Worm (Caenorhabditis elegans) whole organism, midembryonic: ENCODE measurements around the gene srlf-18.

Source experiments
- T22C8.4 ChIP-seq: fragments of 200-800 bp; sonication (Bioruptor generic); IDR thresholded peaks from 2 replicates; pipeline ENCODE4 v1.3.6; 2022; ENCODE audit warnings: missing genetic modification characterization, missing compliant biosample characterization
- cog-1 ChIP-seq: sonication (generic microtip); optimal IDR thresholded peaks from 2 replicates; lab custom pipeline; 2016; ENCODE audit warnings: missing genetic modification characterization, missing compliant biosample characterization
- flt-1 ChIP-seq: fragments of 200-800 bp; sonication (Bioruptor generic); IDR thresholded peaks from 2 replicates; pipeline ENCODE4 v1.3.6; 2022; ENCODE audit warnings: missing genetic modification characterization, missing compliant biosample characterization
- klf-2 ChIP-seq: fragments of 200-800 bp; sonication (Bioruptor generic); conservative IDR thresholded peaks from 2 replicates; pipeline ENCODE4 v1.3.6; 2022; ENCODE audit warnings: missing genetic modification reagents, missing genetic modification characterization, missing compliant biosample characterization
- med-1 ChIP-seq: sonication (generic microtip); optimal IDR thresholded peaks from 2 replicates; lab custom pipeline; 2017; ENCODE audit warnings: missing genetic modification characterization, mild to moderate bottlenecking, missing compliant biosample characterization, antibody characterized with exemption, missing genetic modification reagents; ENCODE audit not compliant: insufficient read depth
- ref-1 ChIP-seq: fragments of 200-800 bp; sonication (Bioruptor generic); conservative IDR thresholded peaks from 2 replicates; pipeline ENCODE4 v1.3.6; 2022; ENCODE audit warnings: missing genetic modification reagents, missing genetic modification characterization, missing compliant biosample characterization
- tab-1 ChIP-seq: fragments of 200-800 bp; sonication (Bioruptor generic); IDR thresholded peaks from 2 replicates; pipeline ENCODE4 v1.3.6; 2022; ENCODE audit warnings: missing genetic modification characterization, missing compliant biosample characterization
- ztf-23 ChIP-seq: fragments of 200-800 bp; sonication (Bioruptor generic); IDR thresholded peaks from 2 replicates; pipeline ENCODE4 v1.3.6; 2022; ENCODE audit warnings: missing genetic modification reagents, missing genetic modification characterization, missing compliant biosample characterization
- ztf-29 ChIP-seq: fragments of 200-800 bp; sonication (Bioruptor generic); IDR thresholded peaks from 2 replicates; pipeline ENCODE4 v1.3.6; 2022; ENCODE audit warnings: missing genetic modification reagents, missing genetic modification characterization, missing compliant biosample characterization

Gene srlf-18

ce11 chrIV:11100271-11100670, 1.0 kb downstream of the srlf-18 start, which contains the start of gene str-3:
Gene str-3, minus strand, starts transcription at chrIV:11100371.
- TF ChIP-seq tab-1 (GFP tag; lab: Robert Waterston, UW): no peak
- no peak for TF ChIP-seq cog-1 (tag; lab: Kevin White, UChicago)
- TF ChIP-seq ztf-23 (GFP tag; lab: Robert Waterston, UW): no peak
- TF ChIP-seq med-1: no peak

ce11 chrIV:11097795-11098194, 3.5 kb downstream of the srlf-18 start, which contains the start of gene M7.12:
Gene M7.12, minus strand, starts transcription at chrIV:11097982.
- TF ChIP-seq cog-1 (tag; lab: Kevin White, UChicago): no peak
- TF ChIP-seq T22C8.4 (GFP tag; lab: Robert Waterston, UW): no peak

ce11 chrIV:11094974-11095373, 6.3 kb downstream of the srlf-18 start, which contains the start of gene M7.8:
Gene M7.8, minus strand, starts transcription at chrIV:11095085.
- TF ChIP-seq med-1 (no peak), ztf-23 (GFP tag; lab: Robert Waterston, UW) (no peak)

ce11 chrIV:11094052-11094451, 7.2 kb downstream of the srlf-18 start:
- TF ChIP-seq ref-1: no peak
- TF ChIP-seq ztf-29: no peak
- TF ChIP-seq med-1: no peak
- TF ChIP-seq flt-1: no peak
- no peak for TF ChIP-seq ztf-23 (GFP tag; lab: Robert Waterston, UW)
- no peak for TF ChIP-seq T22C8.4 (GFP tag; lab: Robert Waterston, UW)
- TF ChIP-seq klf-2 (GFP tag; lab: Robert Waterston, UW): no peak
- TF ChIP-seq cog-1 (tag; lab: Kevin White, UChicago): no peak
- no peak for TF ChIP-seq tab-1 (GFP tag; lab: Robert Waterston, UW)

ce11 chrIV:11092502-11093080, 8.7 kb downstream of the srlf-18 start, which contains the start of gene bcc-1:
Gene bcc-1, minus strand, starts transcription at chrIV:11092552.
- TF ChIP-seq tab-1 (GFP tag; lab: Robert Waterston, UW) (no peak), ztf-29 (no peak), med-1 (no peak), cog-1 (tag; lab: Kevin White, UChicago) (no peak), flt-1 (no peak), ref-1 (no peak), klf-2 (GFP tag; lab: Robert Waterston, UW) (no peak), ztf-23 (GFP tag; lab: Robert Waterston, UW) (no peak), T22C8.4 (GFP tag; lab: Robert Waterston, UW) (no peak)

- TF ChIP-seq T22C8.4 (GFP tag; lab: Robert Waterston, UW): no peak
- no peak for TF ChIP-seq ztf-23 (GFP tag; lab: Robert Waterston, UW)
- no peak for TF ChIP-seq med-1
- TF ChIP-seq klf-2 (GFP tag; lab: Robert Waterston, UW): no peak
- TF ChIP-seq ref-1: no peak
- TF ChIP-seq ztf-29: no peak
- TF ChIP-seq cog-1 (tag; lab: Kevin White, UChicago): no peak
- no peak for TF ChIP-seq tab-1 (GFP tag; lab: Robert Waterston, UW)
- TF ChIP-seq flt-1: no peak
Observed at ce11 chrIV:11089527-11089926, 11.8 kb downstream of the srlf-18 start, which contains the start of gene M7.7. Gene M7.7, plus strand, starts transcription at chrIV:11089827.

- TF ChIP-seq T22C8.4 (GFP tag; lab: Robert Waterston, UW): no peak
- TF ChIP-seq ztf-23 (GFP tag; lab: Robert Waterston, UW): no peak
- TF ChIP-seq med-1: no peak
- TF ChIP-seq cog-1 (tag; lab: Kevin White, UChicago): no peak
- TF ChIP-seq ztf-29: no peak
- no peak for TF ChIP-seq tab-1 (GFP tag; lab: Robert Waterston, UW)
- TF ChIP-seq klf-2 (GFP tag; lab: Robert Waterston, UW): no peak
- no peak for TF ChIP-seq ref-1
- no peak for TF ChIP-seq flt-1
Observed at ce11 chrIV:11083609-11084008, 17.7 kb downstream of the srlf-18 start, which contains the start of gene klc-1. Gene klc-1, plus strand, starts transcription at chrIV:11083735.

ce11 chrIV:11082789-11083235, 18.5 kb downstream of the srlf-18 start:
- TF ChIP-seq ztf-29: no peak
- TF ChIP-seq cog-1 (tag; lab: Kevin White, UChicago): peak; percentile 63
- peak; percentile 91 for TF ChIP-seq T22C8.4 (GFP tag; lab: Robert Waterston, UW)
- no peak for TF ChIP-seq flt-1
- peak; percentile 70 for TF ChIP-seq ztf-23 (GFP tag; lab: Robert Waterston, UW)
- TF ChIP-seq ref-1: no peak
- no peak for TF ChIP-seq tab-1 (GFP tag; lab: Robert Waterston, UW)
- no peak for TF ChIP-seq klf-2 (GFP tag; lab: Robert Waterston, UW)
- TF ChIP-seq med-1: no peak

ce11 chrIV:11082153-11082552, 19.1 kb downstream of the srlf-18 start, which contains the start of gene let-70:
Gene let-70, minus strand, starts transcription at chrIV:11082253.
- TF ChIP-seq T22C8.4 (GFP tag; lab: Robert Waterston, UW): no peak
- TF ChIP-seq med-1: no peak
- no peak for TF ChIP-seq ref-1
- no peak for TF ChIP-seq flt-1
- no peak for TF ChIP-seq klf-2 (GFP tag; lab: Robert Waterston, UW)
- no peak for TF ChIP-seq ztf-29
- TF ChIP-seq cog-1 (tag; lab: Kevin White, UChicago): no peak
- TF ChIP-seq ztf-23 (GFP tag; lab: Robert Waterston, UW): no peak
- no peak for TF ChIP-seq tab-1 (GFP tag; lab: Robert Waterston, UW)

ce11 chrIV:11080823-11081285, 20.4 kb downstream of the srlf-18 start, which contains the start of gene atg-7:
Gene atg-7, minus strand, starts transcription at chrIV:11081055.
- TF ChIP-seq med-1 (no peak), flt-1 (no peak), ztf-23 (GFP tag; lab: Robert Waterston, UW) (no peak), klf-2 (GFP tag; lab: Robert Waterston, UW) (no peak), ztf-29 (no peak), tab-1 (GFP tag; lab: Robert Waterston, UW) (no peak), ref-1 (no peak), T22C8.4 (GFP tag; lab: Robert Waterston, UW) (no peak), cog-1 (tag; lab: Kevin White, UChicago) (no peak)
